Fruit fly (Drosophila melanogaster) whole organism, prepupa: ENCODE results near the gene CG1161.

Experiments
- Blimp-1 ChIP-seq: fragments of 200-800 bp; sonication (Bioruptor generic); optimal IDR thresholded peaks from 3 replicates; lab custom pipeline; 2017; ENCODE audit warnings: missing biosample characterization, missing genetic modification characterization, mild to moderate bottlenecking, moderate library complexity, missing genetic modification reagents
- CG6276 ChIP-seq: fragments of 200-800 bp; sonication (Bioruptor generic); optimal IDR thresholded peaks from 2 replicates; lab custom pipeline; 2017; ENCODE audit warnings: missing biosample characterization, mild to moderate bottlenecking, missing genetic modification characterization
- CG8319 ChIP-seq: fragments of 200-800 bp; sonication (Bioruptor generic); optimal IDR thresholded peaks from 3 replicates; lab custom pipeline; 2016; ENCODE audit warnings: missing biosample characterization, missing genetic modification characterization
- CG8632 ChIP-seq: fragments of 200-800 bp; sonication (Bioruptor generic); optimal IDR thresholded peaks from 3 replicates; lab custom pipeline; 2016; ENCODE audit warnings: missing biosample characterization, missing genetic modification characterization
- Hr4 ChIP-seq: fragments of 200-800 bp; sonication (Bioruptor generic); optimal IDR thresholded peaks from 3 replicates; lab custom pipeline; 2016; ENCODE audit warnings: missing biosample characterization, missing genetic modification characterization
- OdsH ChIP-seq: fragments of 200-800 bp; sonication (Bioruptor generic); optimal IDR thresholded peaks from 3 replicates; lab custom pipeline; 2016; ENCODE audit warnings: missing biosample characterization, missing genetic modification characterization
- Sox102F ChIP-seq: fragments of 200-800 bp; sonication (Bioruptor generic); optimal IDR thresholded peaks from 2 replicates; lab custom pipeline; 2016; ENCODE audit warnings: missing biosample characterization, mild to moderate bottlenecking, missing genetic modification characterization
- fd59A ChIP-seq: fragments of 200-800 bp; sonication (Bioruptor generic); optimal IDR thresholded peaks from 2 replicates; lab custom pipeline; 2017; ENCODE audit warnings: missing biosample characterization, mild to moderate bottlenecking, missing genetic modification characterization, missing genetic modification reagents
- spab ChIP-seq: fragments of 200-800 bp; sonication (Bioruptor generic); optimal IDR thresholded peaks from 2 replicates; lab custom pipeline; 2017; ENCODE audit warnings: missing biosample characterization, mild to moderate bottlenecking, missing genetic modification characterization, missing genetic modification reagents

DNA sequence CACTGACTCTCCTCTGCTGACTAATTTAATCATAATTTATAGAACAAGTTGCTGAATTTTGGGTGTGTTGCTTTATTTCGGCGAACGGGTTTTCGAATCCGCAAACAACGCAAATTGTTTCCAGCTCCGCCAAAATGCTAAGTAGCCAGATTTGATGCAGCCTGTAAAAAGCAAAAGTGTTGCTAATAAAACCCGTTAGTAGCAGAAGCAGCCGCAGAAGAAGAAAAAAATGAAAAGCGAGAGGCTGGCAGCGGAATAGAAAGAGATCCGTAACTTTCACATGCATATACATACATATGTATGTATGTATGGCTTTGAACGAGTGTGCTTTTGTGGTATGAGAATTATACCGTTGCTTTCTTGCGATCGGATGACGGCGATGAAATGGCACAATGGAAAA is 37.1 kb downstream of the CG1161 start:
- no peak for TF ChIP-seq CG8632 (GFP tag; lab: Kevin White, UChicago)
- no peak for TF ChIP-seq CG6276
- no peak for TF ChIP-seq spab (GFP tag; lab: Kevin White, UChicago)
- TF ChIP-seq OdsH (GFP tag; lab: Kevin White, UChicago) = no peak
- peak; percentile 61 for TF ChIP-seq Blimp-1 (GFP tag; lab: Kevin White, UChicago)
- no peak for TF ChIP-seq CG8319 (GFP tag; lab: Kevin White, UChicago)
- no peak for TF ChIP-seq fd59A (GFP tag; lab: Kevin White, UChicago)
- TF ChIP-seq Hr4 (GFP tag; lab: Kevin White, UChicago) = no peak
- TF ChIP-seq Sox102F = no peak
